Fruit fly (Drosophila melanogaster): ENCODE measurements around the gene ppk21.

dm6 chr3R:29699220-29699619, 34.6 kb downstream of the ppk21 start:
- TF ChIP-seq Gug (GFP tag; IDR thresholded peaks at IDR 0.05) (no peak), CG12744 (GFP tag; optimal IDR thresholded peaks at IDR 0.05) (no peak)

Measured in whole organism, embryonic.